Fruit fly (Drosophila melanogaster) ovary, adult (tissue): ENCODE results near the gene alpha-Man-Ia.

Experiments
- CG17801 ChIP-seq: fragments of 200-800 bp; optimal IDR thresholded peaks from 2 replicates; lab custom pipeline; 2019; ENCODE audit warnings: missing biosample characterization, mild to moderate bottlenecking, missing genetic modification characterization, moderate library complexity; ENCODE audit not compliant: partially characterized antibody

The alpha-Man-Ia gene

DNA sequence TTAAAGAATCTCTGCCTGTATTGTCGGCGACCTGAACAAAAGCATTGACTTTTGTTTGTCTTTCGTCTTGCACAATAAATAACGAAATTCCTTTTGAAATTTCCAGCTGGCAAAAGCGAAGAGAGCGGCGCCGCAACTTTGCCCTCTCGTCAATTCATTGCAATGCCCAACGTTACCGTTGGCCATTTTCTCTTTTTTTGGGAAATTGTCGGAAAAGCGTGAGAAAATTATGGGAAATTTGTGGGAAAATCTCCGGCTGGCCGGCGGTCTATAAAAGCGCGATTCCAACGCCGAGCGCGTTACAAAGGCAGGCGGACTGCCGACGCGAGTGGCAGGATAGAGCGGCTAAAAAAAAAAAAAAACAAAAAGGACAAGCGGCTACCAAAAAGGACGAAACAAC, 7.6 kb upstream of the alpha-Man-Ia start, which contains the start of gene CG43740:
Gene CG43740 (plus strand): TSS at position 301 of the 400 bp plus-strand sequence.
- no peak for TF ChIP-seq CG17801

- no peak for TF ChIP-seq CG17801
Observed at dm6 chrX:10331718-10332117, 6.0 kb upstream of the alpha-Man-Ia start, which contains the start of gene CG15306. CG15306 (minus strand) TSS chrX:10331818.

DNA sequence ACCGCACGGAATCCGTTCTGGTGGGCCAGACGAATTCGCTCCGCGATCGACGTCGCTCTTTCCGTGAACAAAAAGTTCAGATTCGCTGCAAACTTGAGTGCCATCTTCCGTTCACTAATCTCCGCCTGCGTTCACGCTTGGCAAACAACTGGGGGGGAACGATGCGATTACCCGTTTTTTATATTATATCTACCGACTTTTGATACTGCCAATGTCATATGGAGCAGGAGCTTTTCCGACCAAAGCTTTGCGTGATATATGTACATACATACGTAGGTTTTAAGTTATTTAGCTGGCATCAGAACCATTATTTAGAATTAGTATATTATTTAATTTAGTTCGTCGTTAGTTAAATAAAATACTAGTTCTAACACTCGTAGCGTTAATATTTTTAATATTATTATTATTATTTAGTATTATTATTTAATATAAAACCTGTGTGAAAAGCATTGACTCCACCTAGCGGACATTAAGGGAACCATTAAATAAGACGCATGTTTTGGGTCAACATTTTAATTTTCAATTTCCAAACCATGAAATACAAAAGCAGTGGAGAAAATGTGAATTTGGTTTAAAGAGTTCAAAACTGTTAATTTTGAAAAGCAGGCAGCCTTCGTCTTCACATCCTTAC, 4.0 kb upstream of the alpha-Man-Ia start, which contains the start of gene Gip:
Gene Gip (minus strand): TSS at position 214 of the 631 bp plus-strand sequence.
- peak; percentile 81 for TF ChIP-seq CG17801

DNA sequence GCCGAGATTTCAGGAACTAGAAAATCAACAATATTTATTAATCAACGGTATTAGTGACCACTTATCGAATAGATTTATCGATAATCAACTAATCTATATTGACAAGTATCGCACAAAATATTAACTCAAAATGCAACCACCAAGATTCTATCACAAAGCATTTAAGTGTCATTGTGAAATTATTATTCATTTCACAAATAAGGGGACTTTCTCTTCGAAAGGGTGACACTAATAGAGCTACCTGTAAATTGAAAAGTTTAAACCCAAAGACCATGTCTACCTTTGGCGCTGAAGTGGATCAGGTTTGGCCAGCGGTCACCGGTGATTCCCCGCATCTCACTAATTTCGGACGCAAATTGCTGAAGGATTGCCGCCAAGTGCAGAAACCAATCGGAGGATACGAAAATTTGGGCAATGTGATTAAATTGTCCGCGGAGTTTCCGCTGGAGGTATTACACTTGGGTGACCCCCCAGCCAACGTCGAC, 630 bp upstream of the alpha-Man-Ia start, which contains the start of gene CG2909:
Gene CG2909 (plus strand): TSS at position 119 of the 485 bp plus-strand sequence.
- TF ChIP-seq CG17801: no peak

- no peak for TF ChIP-seq CG17801
Observed at dm6 chrX:10324836-10325566, 757 bp downstream of the alpha-Man-Ia start.

DNA sequence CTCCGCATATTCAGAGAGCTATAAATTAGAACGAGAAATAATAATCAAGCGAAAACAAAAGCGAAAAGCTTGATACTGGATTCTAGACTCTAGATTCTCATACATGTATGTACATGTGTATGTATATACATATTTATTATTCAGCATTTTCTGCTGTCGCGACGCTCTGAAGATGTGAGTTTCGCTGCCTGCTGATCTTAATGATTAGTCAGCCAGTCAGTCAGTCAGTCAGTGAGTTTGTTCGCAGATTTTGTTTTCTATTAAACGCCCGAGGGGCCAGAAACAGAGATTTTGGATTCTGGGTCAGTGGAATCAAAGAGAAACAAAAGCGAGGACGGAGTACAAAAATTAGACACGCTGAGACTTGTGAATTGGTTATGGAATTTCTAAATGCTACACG, 3.5 kb downstream of the alpha-Man-Ia start:
- TF ChIP-seq CG17801: no peak

- TF ChIP-seq CG17801: no peak
Observed at dm6 chrX:10320425-10320978, 5.3 kb downstream of the alpha-Man-Ia start.

dm6 chrX:10318962-10319571, 6.7 kb downstream of the alpha-Man-Ia start:
- TF ChIP-seq CG17801: peak; percentile 39

DNA sequence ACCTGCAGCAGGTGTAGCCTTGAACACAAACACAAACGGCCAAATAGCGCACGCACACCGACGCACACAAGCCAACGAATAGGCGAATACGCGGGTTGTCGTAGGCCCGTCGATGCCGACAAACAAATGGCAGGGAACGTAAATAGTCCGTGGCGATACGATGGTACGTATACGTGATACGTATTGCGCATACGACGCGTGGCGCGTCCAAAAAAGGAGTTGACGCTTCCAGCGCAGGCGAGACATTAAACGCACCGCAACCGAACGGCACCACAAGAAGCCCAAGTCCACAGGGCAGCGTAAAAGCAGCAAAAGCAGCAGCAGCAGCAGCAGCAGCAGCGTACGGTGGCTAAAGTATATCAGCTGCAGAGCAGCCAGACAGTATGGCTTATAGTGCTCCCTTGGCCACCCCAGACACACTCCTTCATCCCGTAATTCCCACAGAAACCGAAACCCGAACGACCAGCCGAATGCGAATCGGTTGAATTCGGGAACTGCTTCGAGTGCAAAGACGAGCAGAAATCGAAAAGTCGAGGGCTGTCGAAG, 7.3 kb downstream of the alpha-Man-Ia start:
- TF ChIP-seq CG17801: no peak

dm6 chrX:10308996-10309395, 16.8 kb downstream of the alpha-Man-Ia start:
- TF ChIP-seq CG17801: no peak

- no peak for TF ChIP-seq CG17801
Observed at dm6 chrX:10307955-10308354, 17.8 kb downstream of the alpha-Man-Ia start.

DNA sequence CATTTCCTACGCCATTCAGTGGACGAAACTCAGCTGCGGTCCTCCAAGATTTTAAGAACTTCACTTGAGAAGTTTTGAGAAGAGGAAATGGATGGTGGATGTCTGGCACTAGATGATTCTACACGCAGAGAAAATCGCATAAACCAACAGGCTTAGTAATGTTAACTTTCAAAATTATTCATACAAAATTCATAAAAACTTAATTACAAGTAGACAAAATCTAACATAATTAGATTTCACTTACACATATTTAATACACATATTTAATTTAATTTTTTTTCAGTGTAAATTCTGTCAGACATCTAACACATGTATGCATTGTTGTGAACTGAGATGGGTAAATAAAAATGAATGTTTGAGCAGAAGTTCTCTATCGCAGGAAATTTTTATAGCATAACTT, 25.6 kb downstream of the alpha-Man-Ia start:
- TF ChIP-seq CG17801: no peak

dm6 chrX:10290761-10291041, 35.1 kb downstream of the alpha-Man-Ia start:
- no peak for TF ChIP-seq CG17801

DNA sequence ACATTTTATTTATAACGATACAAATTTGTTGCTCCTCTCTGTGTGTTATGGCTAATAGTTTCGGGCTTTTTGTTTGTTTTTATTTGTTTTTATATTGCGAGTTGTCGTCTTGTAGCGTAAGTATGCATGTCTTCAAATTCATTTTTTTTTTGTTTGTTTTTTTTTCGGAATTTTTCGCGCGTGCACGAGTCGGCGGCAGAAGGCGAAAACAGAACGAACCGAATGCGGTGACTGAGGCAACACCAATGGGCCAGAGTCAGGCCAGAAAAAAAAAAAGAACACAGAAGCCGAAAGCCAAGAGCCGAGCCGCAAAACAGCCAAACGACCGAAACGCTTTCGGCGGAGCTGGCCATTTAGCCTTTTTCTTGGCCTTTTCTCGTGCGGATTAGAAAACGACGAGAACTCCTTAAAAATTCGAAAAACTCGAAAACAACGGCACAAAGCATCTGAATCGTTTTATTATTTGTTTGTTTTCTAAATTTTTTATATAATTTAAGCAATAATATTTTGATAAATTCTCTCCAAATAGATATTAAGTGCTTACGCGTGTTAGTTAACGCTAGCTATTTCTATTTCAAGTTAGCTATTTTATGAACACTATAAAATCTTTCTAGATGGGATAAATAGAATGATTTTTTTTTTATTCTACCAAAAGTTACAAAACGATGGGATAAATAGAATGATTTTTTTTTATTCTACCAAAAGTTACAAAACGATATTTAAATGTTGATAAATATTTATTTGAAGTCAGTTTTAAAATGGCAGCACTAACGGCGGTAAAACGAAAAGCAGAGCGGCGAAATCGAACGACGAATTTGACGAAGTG, 35.6 kb downstream of the alpha-Man-Ia start:
- no peak for TF ChIP-seq CG17801

DNA sequence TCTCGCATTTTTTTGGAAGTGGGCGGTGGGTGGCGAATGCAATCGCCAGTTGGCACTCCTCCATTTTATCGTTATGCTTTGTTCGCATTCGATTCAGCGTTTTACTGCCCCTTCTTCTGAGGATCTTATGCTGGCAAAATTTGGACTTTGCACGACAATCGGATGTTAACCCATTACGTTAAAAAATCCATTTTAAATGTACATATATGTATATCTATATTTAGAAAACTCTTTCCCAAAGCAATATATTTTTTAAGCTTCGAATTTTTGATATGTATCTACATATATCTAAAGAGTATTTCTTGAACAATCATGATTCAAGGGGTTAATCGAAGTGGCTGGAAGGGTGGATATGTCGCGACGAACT, 59.8 kb downstream of the alpha-Man-Ia start:
- peak; percentile 12 for TF ChIP-seq CG17801
